Fruit fly (Drosophila melanogaster) whole organism, embryonic: Measurements from ENCODE around the gene Tim8.

Experiments used
- ATbp ChIP-seq: fragments of 200-800 bp; sonication (Bioruptor generic); optimal IDR thresholded peaks from 2 replicates; lab custom pipeline; 2017; ENCODE audit warnings: missing biosample characterization, mild to moderate bottlenecking, missing genetic modification characterization, missing genetic modification reagents
- Atf6 ChIP-seq: fragments of 200-800 bp; sonication (Bioruptor generic); IDR thresholded peaks from 2 replicates; pipeline ENCODE4 v1.3.6; 2022; ENCODE audit warnings: missing biosample characterization, missing genetic modification characterization
- CG10147 ChIP-seq: fragments of 200-800 bp; sonication (Bioruptor generic); optimal IDR thresholded peaks from 2 replicates; lab custom pipeline; 2019; ENCODE audit warnings: missing biosample characterization, mild to moderate bottlenecking, missing genetic modification characterization, moderate library complexity
- CG10543 ChIP-seq: fragments of 200-800 bp; sonication (Bioruptor generic); optimal IDR thresholded peaks from 3 replicates; lab custom pipeline; 2017; ENCODE audit warnings: missing biosample characterization, mild to moderate bottlenecking, missing genetic modification characterization, moderate library complexity
- CG13424 ChIP-seq: fragments of 200-800 bp; sonication (Bioruptor generic); optimal IDR thresholded peaks from 2 replicates; lab custom pipeline; 2019; ENCODE audit warnings: missing biosample characterization, mild to moderate bottlenecking, missing genetic modification characterization, moderate library complexity
- CG13775 ChIP-seq: fragments of 200-800 bp; sonication (Bioruptor generic); optimal IDR thresholded peaks from 3 replicates; lab custom pipeline; 2017; ENCODE audit warnings: missing biosample characterization, mild to moderate bottlenecking, missing genetic modification characterization
- CG13894 ChIP-seq: fragments of 200-800 bp; sonication (Bioruptor generic); optimal IDR thresholded peaks from 3 replicates; lab custom pipeline; 2018; ENCODE audit warnings: missing biosample characterization, mild to moderate bottlenecking, missing genetic modification characterization, moderate library complexity
- CG16815 ChIP-seq: fragments of 200-800 bp; sonication (Bioruptor generic); optimal IDR thresholded peaks from 3 replicates; lab custom pipeline; 2017; ENCODE audit warnings: missing biosample characterization, mild to moderate bottlenecking, missing genetic modification characterization
- CG16863 ChIP-seq: fragments of 200-800 bp; sonication (Bioruptor generic); optimal IDR thresholded peaks from 3 replicates; lab custom pipeline; 2016; ENCODE audit warnings: missing biosample characterization, missing genetic modification characterization
- CG17802 ChIP-seq: fragments of 200-800 bp; sonication (Bioruptor generic); optimal IDR thresholded peaks from 2 replicates; lab custom pipeline; 2018; ENCODE audit warnings: missing biosample characterization, mild to moderate bottlenecking, missing genetic modification characterization, moderate library complexity
- CG18619 ChIP-seq: fragments of 200-800 bp; sonication (Bioruptor generic); optimal IDR thresholded peaks from 3 replicates; lab custom pipeline; 2017; ENCODE audit warnings: missing biosample characterization, mild to moderate bottlenecking, missing genetic modification characterization
- CG2120 ChIP-seq: fragments of 200-800 bp; sonication (Bioruptor generic); optimal IDR thresholded peaks from 3 replicates; lab custom pipeline; 2016; ENCODE audit warnings: missing biosample characterization, missing genetic modification characterization
- CG2889 ChIP-seq: fragments of 200-800 bp; sonication (Bioruptor generic); IDR thresholded peaks from 3 replicates; pipeline ENCODE4 v1.3.6; 2022; ENCODE audit warnings: missing biosample characterization, missing genetic modification characterization
- CG32772 ChIP-seq: fragments of 200-800 bp; sonication (Bioruptor generic); IDR thresholded peaks from 2 replicates; pipeline ENCODE4 v1.3.6; 2022; ENCODE audit warnings: missing biosample characterization, missing genetic modification characterization
- CG42726 ChIP-seq: fragments of 200-800 bp; sonication (Bioruptor generic); IDR thresholded peaks from 2 replicates; pipeline ENCODE4 v1.3.6; 2022; ENCODE audit warnings: missing biosample characterization, missing genetic modification characterization; ENCODE audit not compliant: partially characterized antibody
- CG4328 ChIP-seq: fragments of 200-800 bp; sonication (Bioruptor generic); optimal IDR thresholded peaks from 3 replicates; lab custom pipeline; 2017; ENCODE audit warnings: missing biosample characterization, missing genetic modification reagents, missing genetic modification characterization
- CG4360 ChIP-seq: fragments of 200-800 bp; sonication (Bioruptor generic); IDR thresholded peaks from 2 replicates; pipeline ENCODE4 v1.3.6; 2022; ENCODE audit warnings: missing biosample characterization, missing genetic modification characterization
- CG4854 ChIP-seq: fragments of 200-800 bp; sonication (Bioruptor generic); optimal IDR thresholded peaks from 2 replicates; lab custom pipeline; 2016; ENCODE audit warnings: missing biosample characterization, missing genetic modification characterization, inconsistent platforms
- CG6254 ChIP-seq: fragments of 200-800 bp; sonication (Bioruptor generic); optimal IDR thresholded peaks from 3 replicates; lab custom pipeline; 2017; ENCODE audit warnings: mild to moderate bottlenecking, missing biosample characterization, missing genetic modification reagents, missing genetic modification characterization
- Dip2 ChIP-seq: fragments of 200-800 bp; sonication (Bioruptor generic); IDR thresholded peaks from 2 replicates; pipeline ENCODE4 v1.3.6; 2022; ENCODE audit warnings: missing biosample characterization, missing genetic modification characterization
- Dip3 ChIP-seq: fragments of 200-800 bp; sonication (Bioruptor generic); optimal IDR thresholded peaks from 3 replicates; lab custom pipeline; 2016; ENCODE audit warnings: missing biosample characterization, missing genetic modification characterization
- Dp ChIP-seq: fragments of 200-800 bp; sonication (Bioruptor generic); optimal IDR thresholded peaks from 2 replicates; lab custom pipeline; 2018; ENCODE audit warnings: missing biosample characterization, mild to moderate bottlenecking, missing genetic modification characterization, moderate library complexity
- HLHmδ ChIP-seq: fragments of 200-800 bp; sonication (Bioruptor generic); optimal IDR thresholded peaks from 2 replicates; lab custom pipeline; 2018; ENCODE audit warnings: missing biosample characterization, mild to moderate bottlenecking, missing genetic modification characterization, moderate library complexity
- Jarid2 ChIP-seq: fragments of 200-800 bp; sonication (Bioruptor generic); optimal IDR thresholded peaks from 3 replicates; lab custom pipeline; 2017; ENCODE audit warnings: mild to moderate bottlenecking, missing biosample characterization, missing genetic modification reagents, missing genetic modification characterization
- Lhr ChIP-seq: fragments of 200-800 bp; sonication (Bioruptor generic); optimal IDR thresholded peaks from 3 replicates; lab custom pipeline; 2017; ENCODE audit warnings: mild to moderate bottlenecking, missing biosample characterization, missing genetic modification reagents, missing genetic modification characterization
- NFAT ChIP-seq: fragments of 200-800 bp; sonication (Bioruptor generic); IDR thresholded peaks from 2 replicates; pipeline ENCODE4 v1.3.6; 2022; ENCODE audit warnings: missing biosample characterization, missing genetic modification characterization
- PHDP ChIP-seq: fragments of 200-800 bp; sonication (Bioruptor generic); optimal IDR thresholded peaks from 3 replicates; lab custom pipeline; 2018; ENCODE audit warnings: missing biosample characterization, mild to moderate bottlenecking, missing genetic modification characterization, moderate library complexity
- Sry-δ ChIP-seq: fragments of 200-800 bp; sonication (Bioruptor generic); optimal IDR thresholded peaks from 2 replicates; lab custom pipeline; 2016; ENCODE audit warnings: missing biosample characterization, missing genetic modification characterization
- ac ChIP-seq: fragments of 200-800 bp; sonication (Bioruptor generic); optimal IDR thresholded peaks from 3 replicates; lab custom pipeline; 2017; ENCODE audit warnings: missing biosample characterization, mild to moderate bottlenecking, missing genetic modification characterization
- aop ChIP-seq: fragments of 200-800 bp; sonication (Bioruptor generic); IDR thresholded peaks from 2 replicates; pipeline ENCODE4 v1.3.6; 2022; ENCODE audit warnings: missing biosample characterization, missing genetic modification characterization
- cas ChIP-seq: fragments of 200-800 bp; sonication (Bioruptor generic); IDR thresholded peaks from 2 replicates; pipeline ENCODE4 v1.3.6; 2022; ENCODE audit warnings: missing biosample characterization, missing genetic modification characterization
- dan ChIP-seq: fragments of 200-800 bp; sonication (Bioruptor generic); IDR thresholded peaks from 2 replicates; pipeline ENCODE4 v1.3.6; 2022; ENCODE audit warnings: missing biosample characterization, missing genetic modification characterization
- dimm ChIP-seq: fragments of 200-800 bp; sonication (Bioruptor generic); IDR thresholded peaks from 2 replicates; pipeline ENCODE4 v1.3.6; 2022; ENCODE audit warnings: missing biosample characterization, missing genetic modification characterization
- dpn ChIP-seq, 2 experiments: fragments of 200-800 bp; sonication (Bioruptor generic); optimal IDR thresholded peaks; 3 replicates each; lab custom pipeline; 2016; ENCODE audit warnings: missing biosample characterization in 2 of 2, missing genetic modification characterization in 2 of 2
- emc ChIP-seq: fragments of 200-800 bp; sonication (Bioruptor generic); optimal IDR thresholded peaks from 2 replicates; lab custom pipeline; 2016; ENCODE audit warnings: missing biosample characterization, missing genetic modification characterization
- ewg ChIP-seq: fragments of 200-800 bp; sonication (Bioruptor generic); optimal IDR thresholded peaks from 3 replicates; lab custom pipeline; 2017; ENCODE audit warnings: mild to moderate bottlenecking, missing biosample characterization, missing genetic modification reagents, missing genetic modification characterization
- gcm2 ChIP-seq: fragments of 200-800 bp; sonication (Bioruptor generic); optimal IDR thresholded peaks from 2 replicates; lab custom pipeline; 2016; ENCODE audit warnings: missing biosample characterization, missing genetic modification characterization
- gsb ChIP-seq: fragments of 200-800 bp; sonication (Bioruptor generic); IDR thresholded peaks from 2 replicates; pipeline ENCODE4 v1.3.6; 2022; ENCODE audit warnings: missing biosample characterization, missing genetic modification characterization
- jigr1 ChIP-seq: fragments of 200-800 bp; sonication (Bioruptor generic); IDR thresholded peaks from 3 replicates; pipeline ENCODE4 v1.3.6; 2022; ENCODE audit warnings: missing biosample characterization, missing genetic modification characterization
- jumu ChIP-seq: fragments of 200-800 bp; sonication (Bioruptor generic); optimal IDR thresholded peaks from 3 replicates; lab custom pipeline; 2016; ENCODE audit warnings: missing biosample characterization, missing genetic modification characterization
- ken ChIP-seq: fragments of 200-800 bp; sonication (Bioruptor generic); IDR thresholded peaks from 3 replicates; pipeline ENCODE4 v1.3.6; 2022; ENCODE audit warnings: missing biosample characterization, missing genetic modification characterization
- org-1 ChIP-seq: fragments of 200-800 bp; sonication (Bioruptor generic); optimal IDR thresholded peaks from 2 replicates; lab custom pipeline; 2017; ENCODE audit warnings: missing biosample characterization, missing genetic modification characterization
- pb ChIP-seq: fragments of 200-800 bp; sonication (Bioruptor generic); optimal IDR thresholded peaks from 3 replicates; lab custom pipeline; 2016; ENCODE audit warnings: missing biosample characterization, missing genetic modification characterization
- phol ChIP-seq: fragments of 200-800 bp; sonication (Bioruptor generic); optimal IDR thresholded peaks from 3 replicates; lab custom pipeline; 2018; ENCODE audit warnings: missing biosample characterization, mild to moderate bottlenecking, missing genetic modification characterization, moderate library complexity
- pnt ChIP-seq: fragments of 200-800 bp; sonication (Bioruptor generic); optimal IDR thresholded peaks from 3 replicates; lab custom pipeline; 2016; ENCODE audit warnings: missing biosample characterization, missing genetic modification characterization
- prd ChIP-seq, 3 experiments: fragments of >200 bp in 2 of 3; fragments of 200-800 bp in 1 of 3; sonication (Bioruptor generic) in 1 of 3; optimal IDR thresholded peaks in 2 of 3; IDR thresholded peaks in 1 of 3; 2 replicates in 2 of 3; 3 replicates in 1 of 3; pipeline versions ENCODE4 v1.3.6 to Lab custom; 2017 to 2022; ENCODE audit warnings: missing biosample characterization in 1 of 3, missing genetic modification characterization in 1 of 3
- ro ChIP-seq: fragments of 200-800 bp; sonication (Bioruptor generic); IDR thresholded peaks from 2 replicates; pipeline ENCODE4 v1.3.6; 2022; ENCODE audit warnings: missing biosample characterization, missing genetic modification characterization
- scrt ChIP-seq: fragments of 200-800 bp; sonication (Bioruptor generic); optimal IDR thresholded peaks from 2 replicates; lab custom pipeline; 2018; ENCODE audit warnings: missing biosample characterization, mild to moderate bottlenecking, missing genetic modification characterization, moderate library complexity
- tll ChIP-seq, 2 experiments: fragments of 200-800 bp in 1 of 2; fragments of >200 bp in 1 of 2; sonication (Bioruptor generic) in 1 of 2; optimal IDR thresholded peaks; 2 replicates each; lab custom pipeline; 2017 to 2019; ENCODE audit warnings: missing biosample characterization in 2 of 2, missing genetic modification characterization in 2 of 2, mild to moderate bottlenecking in 1 of 2, moderate library complexity in 1 of 2

The Tim8 gene

dm6 chrX:11326213-11326731 lies 42.0 kb upstream of the Tim8 start (continued):
- TF ChIP-seq dpn (GFP tag; optimal IDR thresholded peaks at IDR 0.05; lab: Kevin White, UChicago) (peak; percentile 63 to 66), CG4854 (GFP tag; lab: Kevin White, UChicago) (peak; percentile 23), Atf6 (GFP tag; lab: Robert Waterston, UW) (peak; percentile 67), CG13775 (peak; percentile 45), scrt (peak; percentile 56), CG13894 (tag; lab: Kevin White, UChicago) (peak; percentile 39), PHDP (tag; lab: Kevin White, UChicago) (peak; percentile 78), cas (no peak), CG2120 (GFP tag; lab: Kevin White, UChicago) (peak; percentile 78), emc (GFP tag; lab: Kevin White, UChicago) (peak; percentile 8), CG42726 (GFP tag; lab: Robert Waterston, UW) (no peak), ATbp (peak; percentile 75), aop (GFP tag; lab: Robert Waterston, UW) (no peak), ac (GFP tag; lab: Kevin White, UChicago) (no peak), CG16815 (peak; percentile 22), CG13424 (tag; lab: Kevin White, UChicago) (peak; percentile 70), dan (GFP tag; lab: Robert Waterston, UW) (no peak), CG10543 (GFP tag; lab: Kevin White, UChicago) (peak; percentile 52), org-1 (GFP tag; lab: Kevin White, UChicago) (peak; percentile 67), HLHmδ (GFP tag; lab: Kevin White, UChicago) (no peak), pnt (peak; percentile 35), jumu (GFP tag; lab: Kevin White, UChicago) (peak; percentile 55), dimm (no peak), CG16863 (GFP tag; lab: Kevin White, UChicago) (peak; percentile 54), ken (GFP tag; lab: Robert Waterston, UW) (no peak; the same call in 2 of the 3 replicates), Sry-δ (GFP tag; lab: Kevin White, UChicago) (peak; percentile 9), CG18619 (peak; percentile 66), gcm2 (GFP tag; lab: Kevin White, UChicago) (peak; percentile 60), CG17802 (peak; percentile 3), Dip2 (GFP tag; lab: Robert Waterston, UW) (no peak), CG4328 (peak; percentile 51), prd (optimal IDR thresholded peaks at IDR 0.05; lab: Kevin White, UChicago) (no peak), prd (GFP tag; IDR thresholded peaks at IDR 0.05; lab: Robert Waterston, UW) (peak; percentile 52), ro (0 out of 2 replicates have a peak, but pooled peaks have one; percentile 14), tll (GFP tag; optimal IDR thresholded peaks at IDR 0.05; lab: Kevin White, UChicago) (no peak), ewg (GFP tag; lab: Kevin White, UChicago) (peak; percentile 62), phol (peak; percentile 74), Lhr (GFP tag; lab: Kevin White, UChicago) (no peak), CG10147 (GFP tag; lab: Kevin White, UChicago) (peak; percentile 65), gsb (GFP tag; lab: Robert Waterston, UW) (peak; percentile 40; the same call in 1 of the 2 replicates), Jarid2 (GFP tag; lab: Kevin White, UChicago) (no peak), pb (GFP tag; lab: Kevin White, UChicago) (peak; percentile 47), jigr1 (GFP tag; lab: Robert Waterston, UW) (no peak), CG2889 (peak; percentile 49; the same call in 1 of the 3 replicates), CG4360 (GFP tag; lab: Robert Waterston, UW) (no peak), Dip3 (GFP tag; lab: Kevin White, UChicago) (peak; percentile 52), CG32772 (GFP tag; lab: Robert Waterston, UW) (peak; percentile 51; the same call in 1 of the 2 replicates), NFAT (GFP tag; lab: Robert Waterston, UW) (0 out of 2 replicates have a peak, but pooled peaks have one; percentile 27), Dp (GFP tag; lab: Kevin White, UChicago) (no peak), CG6254 (GFP tag; lab: Kevin White, UChicago) (peak; percentile 60)
